Worm (Caenorhabditis elegans) whole organism, midembryonic: ENCODE data around the gene F47F2.3.

Source experiments
- T22C8.4 ChIP-seq: fragments of 200-800 bp; sonication (Bioruptor generic); IDR thresholded peaks from 2 replicates; pipeline ENCODE4 v1.3.6; 2022; ENCODE audit warnings: missing genetic modification characterization, missing compliant biosample characterization
- cog-1 ChIP-seq: sonication (generic microtip); optimal IDR thresholded peaks from 2 replicates; lab custom pipeline; 2016; ENCODE audit warnings: missing genetic modification characterization, missing compliant biosample characterization
- flt-1 ChIP-seq: fragments of 200-800 bp; sonication (Bioruptor generic); IDR thresholded peaks from 2 replicates; pipeline ENCODE4 v1.3.6; 2022; ENCODE audit warnings: missing genetic modification characterization, missing compliant biosample characterization
- med-1 ChIP-seq: sonication (generic microtip); optimal IDR thresholded peaks from 2 replicates; lab custom pipeline; 2017; ENCODE audit warnings: missing genetic modification characterization, mild to moderate bottlenecking, missing compliant biosample characterization, antibody characterized with exemption, missing genetic modification reagents; ENCODE audit not compliant: insufficient read depth
- ref-1 ChIP-seq: fragments of 200-800 bp; sonication (Bioruptor generic); conservative IDR thresholded peaks from 2 replicates; pipeline ENCODE4 v1.3.6; 2022; ENCODE audit warnings: missing genetic modification reagents, missing genetic modification characterization, missing compliant biosample characterization
- tab-1 ChIP-seq: fragments of 200-800 bp; sonication (Bioruptor generic); IDR thresholded peaks from 2 replicates; pipeline ENCODE4 v1.3.6; 2022; ENCODE audit warnings: missing genetic modification characterization, missing compliant biosample characterization
- ztf-23 ChIP-seq: fragments of 200-800 bp; sonication (Bioruptor generic); IDR thresholded peaks from 2 replicates; pipeline ENCODE4 v1.3.6; 2022; ENCODE audit warnings: missing genetic modification reagents, missing genetic modification characterization, missing compliant biosample characterization
- ztf-29 ChIP-seq: fragments of 200-800 bp; sonication (Bioruptor generic); IDR thresholded peaks from 2 replicates; pipeline ENCODE4 v1.3.6; 2022; ENCODE audit warnings: missing genetic modification reagents, missing genetic modification characterization, missing compliant biosample characterization

ce11 chrX:3878233-3878632 is 17.2 kb downstream of the F47F2.3 start, which contains the start of gene F47F2.1:
- TF ChIP-seq T22C8.4 (GFP tag; lab: Robert Waterston, UW), result no peak
- TF ChIP-seq med-1, result no peak
- no peak for TF ChIP-seq ztf-23
- no peak for TF ChIP-seq ref-1 (GFP tag; lab: Robert Waterston, UW)
- TF ChIP-seq ztf-29, result no peak
- TF ChIP-seq cog-1 (tag; lab: Kevin White, UChicago), result no peak
- TF ChIP-seq flt-1 (GFP tag; lab: Robert Waterston, UW), result no peak
- TF ChIP-seq tab-1, result no peak
